Fruit fly (Drosophila melanogaster): ENCODE data around the gene CG9386.

dm6 chr3R:9593408-9594250 is 38.4 kb upstream of the CG9386 start:
- TF ChIP-seq D1 (tag; optimal IDR thresholded peaks at IDR 0.05) = no peak
- peak; percentile 62 for TF ChIP-seq Pif1A (GFP tag; optimal IDR thresholded peaks at IDR 0.05)
- TF ChIP-seq gl (tag; optimal IDR thresholded peaks at IDR 0.05) = peak; percentile 48
- TF ChIP-seq CG4496 (GFP tag; IDR thresholded peaks at IDR 0.05) = peak; percentile 81; the same call in 2 of the 3 replicates
- peak; percentile 73 for TF ChIP-seq Ets98B (GFP tag; IDR thresholded peaks at IDR 0.05)
- peak; percentile 35 for TF ChIP-seq CG13204 (GFP tag; optimal IDR thresholded peaks at IDR 0.05)

Measured in whole organism, pupa.